Worm (Caenorhabditis elegans) whole organism, L4 larva: ENCODE results near the gene Y37A1B.4.

Source experiments
- F49E8.2 ChIP-seq: sonication (generic microtip); optimal IDR thresholded peaks from 2 replicates; lab custom pipeline; 2016; ENCODE audit warnings: missing compliant biosample characterization, mild to moderate bottlenecking, missing genetic modification characterization, borderline replicate concordance
- T20F7.1 ChIP-seq: fragments of 200-800 bp; sonication (Bioruptor generic); optimal IDR thresholded peaks from 2 replicates; lab custom pipeline; 2018; ENCODE audit warnings: mild to moderate bottlenecking, missing genetic modification characterization, missing compliant biosample characterization
- T26A8.4 ChIP-seq: fragments of 200-800 bp; sonication (Bioruptor generic); IDR thresholded peaks from 2 replicates; pipeline ENCODE4 v1.3.6; 2022; ENCODE audit warnings: missing genetic modification characterization, missing compliant biosample characterization
- ZK337.2 ChIP-seq: fragments of 200-800 bp; sonication (Bioruptor generic); IDR thresholded peaks from 2 replicates; pipeline ENCODE4 v1.3.6; 2022; ENCODE audit warnings: missing genetic modification reagents, missing genetic modification characterization, missing compliant biosample characterization
- aha-1 ChIP-seq: fragments of 150-350 bp; peaks from one replicate; lab custom pipeline; 2014; ENCODE audit warnings: missing biosample characterization, missing genetic modification characterization
- ama-1 ChIP-seq: fragments of 150-350 bp; optimal IDR thresholded peaks from 2 replicates; lab custom pipeline; 2014; ENCODE audit warnings: inconsistent platforms, mixed read lengths
- ceh-20 ChIP-seq: fragments of 200-800 bp; sonication (Bioruptor generic); IDR thresholded peaks from 2 replicates; pipeline ENCODE4 v1.3.6; 2022; ENCODE audit warnings: missing genetic modification reagents, missing genetic modification characterization, missing compliant biosample characterization
- ceh-28 ChIP-seq: fragments of 150-350 bp; optimal IDR thresholded peaks from 2 replicates; lab custom pipeline; 2014; ENCODE audit warnings: missing biosample characterization, missing genetic modification reagents, missing genetic modification characterization
- ceh-44 ChIP-seq: fragments of 200-800 bp; sonication (Bioruptor generic); IDR thresholded peaks from 2 replicates; pipeline ENCODE4 v1.3.6; 2022; ENCODE audit warnings: missing genetic modification reagents, missing genetic modification characterization, missing compliant biosample characterization
- ceh-62 ChIP-seq: sonication (generic microtip); optimal IDR thresholded peaks from 2 replicates; lab custom pipeline; 2017; ENCODE audit warnings: missing biosample characterization, missing genetic modification characterization
- ces-1 ChIP-seq: fragments of 150-350 bp; sonication (generic microtip); optimal IDR thresholded peaks from 4 replicates; lab custom pipeline; 2014; ENCODE audit warnings: missing biosample characterization, missing genetic modification reagents, missing genetic modification characterization
- cey-2 ChIP-seq: sonication (generic microtip); optimal IDR thresholded peaks from 3 replicates; lab custom pipeline; 2017; ENCODE audit warnings: missing genetic modification characterization, mild to moderate bottlenecking, missing compliant biosample characterization, antibody characterized with exemption, borderline replicate concordance; ENCODE audit not compliant: insufficient read depth
- ctbp-1 ChIP-seq: fragments of 200-800 bp; sonication (Bioruptor generic); IDR thresholded peaks from 2 replicates; pipeline ENCODE4 v1.3.6; 2022; ENCODE audit warnings: missing genetic modification reagents, missing genetic modification characterization, missing compliant biosample characterization
- daf-16 ChIP-seq, 3 experiments: sonication (generic microtip); optimal IDR thresholded peaks; 2 replicates each; lab custom pipeline; 2016 to 2017; ENCODE audit warnings: missing genetic modification characterization in 3 of 3, missing genetic modification reagents in 3 of 3, mild to moderate bottlenecking in 2 of 3, missing compliant biosample characterization in 2 of 3, missing biosample characterization in 1 of 3, moderate library complexity in 1 of 3
- dve-1 ChIP-seq: sonication (generic microtip); optimal IDR thresholded peaks from 2 replicates; lab custom pipeline; 2017; ENCODE audit warnings: antibody characterized with exemption, mild to moderate bottlenecking, missing genetic modification characterization, missing compliant biosample characterization; ENCODE audit not compliant: insufficient read depth
- egl-27 ChIP-seq: sonication (generic microtip); optimal IDR thresholded peaks from 3 replicates; lab custom pipeline; 2017; ENCODE audit warnings: missing biosample characterization, missing genetic modification reagents, missing genetic modification characterization
- fkh-10 ChIP-seq: fragments of 150-350 bp; optimal IDR thresholded peaks from 2 replicates; lab custom pipeline; 2014; ENCODE audit warnings: missing biosample characterization, missing genetic modification reagents, missing genetic modification characterization
- fos-1 ChIP-seq: fragments of 150-350 bp; optimal IDR thresholded peaks from 2 replicates; lab custom pipeline; 2014; ENCODE audit warnings: missing biosample characterization, missing genetic modification characterization
- hif-1 ChIP-seq, 2 experiments: sonication (generic microtip); optimal IDR thresholded peaks; 2 replicates each; lab custom pipeline; 2016 to 2017; ENCODE audit warnings: missing compliant biosample characterization in 2 of 2, missing genetic modification characterization in 2 of 2, missing genetic modification reagents in 2 of 2, missing genotype in 2 of 2, mild to moderate bottlenecking in 1 of 2
- hmg-1.1 ChIP-seq: fragments of 200-800 bp; sonication (Bioruptor generic); IDR thresholded peaks from 2 replicates; pipeline ENCODE4 v1.3.6; 2022; ENCODE audit warnings: missing genetic modification reagents, missing genetic modification characterization, missing compliant biosample characterization
- lim-7 ChIP-seq: fragments of 200-800 bp; sonication (Bioruptor generic); IDR thresholded peaks from 2 replicates; pipeline ENCODE4 v1.3.6; 2022; ENCODE audit warnings: missing genetic modification characterization, missing compliant biosample characterization
- lin-1 ChIP-seq: fragments of 200-800 bp; sonication (Bioruptor generic); IDR thresholded peaks from 2 replicates; pipeline ENCODE4 v1.3.6; 2022; ENCODE audit warnings: missing genetic modification reagents, missing genetic modification characterization, missing compliant biosample characterization
- lin-13 ChIP-seq: fragments of 150-350 bp; optimal IDR thresholded peaks from 2 replicates; lab custom pipeline; 2014; ENCODE audit warnings: missing biosample characterization, missing genetic modification reagents, missing genetic modification characterization
- lin-15B ChIP-seq: fragments of 150-350 bp; sonication (generic microtip); optimal IDR thresholded peaks from 3 replicates; lab custom pipeline; 2014; ENCODE audit warnings: missing biosample characterization, missing genetic modification characterization
- lsy-2 ChIP-seq, 2 experiments: fragments of 150-350 bp in 1 of 2; sonication (generic microtip) in 1 of 2; optimal IDR thresholded peaks; 2 replicates each; lab custom pipeline; 2014 to 2017; ENCODE audit warnings: missing biosample characterization in 2 of 2, missing genetic modification characterization in 2 of 2
- madf-5 ChIP-seq, 2 experiments: fragments of 200-800 bp; sonication (Bioruptor generic); IDR thresholded peaks; 2 replicates each; pipeline ENCODE4 v1.3.6; 2022; ENCODE audit warnings: missing compliant biosample characterization in 2 of 2, missing genetic modification characterization in 2 of 2
- madf-9 ChIP-seq: fragments of 200-800 bp; sonication (Bioruptor generic); conservative IDR thresholded peaks from 2 replicates; pipeline ENCODE4 v1.3.6; 2022; ENCODE audit warnings: missing genetic modification reagents, missing genetic modification characterization, missing compliant biosample characterization
- mdt-29 ChIP-seq: fragments of 200-800 bp; sonication (Bioruptor generic); IDR thresholded peaks from 2 replicates; pipeline ENCODE4 v1.3.6; 2022; ENCODE audit warnings: missing genetic modification reagents, missing genetic modification characterization, missing compliant biosample characterization
- nhr-10 ChIP-seq: fragments of 150-350 bp; optimal IDR thresholded peaks from 2 replicates; lab custom pipeline; 2014; ENCODE audit warnings: missing biosample characterization, missing genetic modification characterization
- nhr-111 ChIP-seq: fragments of 200-800 bp; sonication (Bioruptor generic); optimal IDR thresholded peaks from 2 replicates; lab custom pipeline; 2018; ENCODE audit warnings: mild to moderate bottlenecking, missing genetic modification characterization, missing compliant biosample characterization
- nhr-25 ChIP-seq: sonication (generic microtip); optimal IDR thresholded peaks from 2 replicates; lab custom pipeline; 2017; ENCODE audit warnings: missing genetic modification characterization, mild to moderate bottlenecking, missing compliant biosample characterization, antibody characterized with exemption, moderate library complexity, borderline replicate concordance; ENCODE audit not compliant: insufficient read depth
- saeg-2 ChIP-seq: fragments of 200-800 bp; sonication (Bioruptor generic); IDR thresholded peaks from 2 replicates; pipeline ENCODE4 v1.3.6; 2022; ENCODE audit warnings: missing genetic modification reagents, missing genetic modification characterization, missing compliant biosample characterization
- set-16 ChIP-seq: fragments of 200-800 bp; sonication (Bioruptor generic); IDR thresholded peaks from 2 replicates; pipeline ENCODE4 v1.3.6; 2022; ENCODE audit warnings: missing genetic modification reagents, missing genetic modification characterization, missing compliant biosample characterization
- skn-1 ChIP-seq: fragments of 150-350 bp; optimal IDR thresholded peaks from 2 replicates; lab custom pipeline; 2014; ENCODE audit warnings: missing biosample characterization, missing genetic modification characterization
- snpc-1.2 ChIP-seq: fragments of 200-800 bp; sonication (Bioruptor generic); IDR thresholded peaks from 2 replicates; pipeline ENCODE4 v1.3.6; 2022; ENCODE audit warnings: missing genetic modification reagents, missing genetic modification characterization, missing compliant biosample characterization
- spr-3 ChIP-seq: fragments of 200-800 bp; sonication (Bioruptor generic); optimal IDR thresholded peaks from 2 replicates; lab custom pipeline; 2018; ENCODE audit warnings: mild to moderate bottlenecking, missing genetic modification characterization, missing compliant biosample characterization
- tag-97 ChIP-seq: fragments of 200-800 bp; sonication (Bioruptor generic); IDR thresholded peaks from 2 replicates; pipeline ENCODE4 v1.3.6; 2022; ENCODE audit warnings: missing genetic modification characterization, missing compliant biosample characterization
- unc-39 ChIP-seq: sonication (generic microtip); optimal IDR thresholded peaks from 2 replicates; lab custom pipeline; 2017; ENCODE audit warnings: missing biosample characterization, missing genetic modification characterization
- unc-62 ChIP-seq, 3 experiments: fragments of 150-350 bp in 1 of 3; sonication (generic microtip); optimal IDR thresholded peaks in 2 of 3; peaks in 1 of 3; 1 replicate in 1 of 3; 2 replicates in 2 of 3; lab custom pipeline; 2014 to 2017; ENCODE audit warnings: missing biosample characterization in 3 of 3, missing genetic modification characterization in 3 of 3, missing genetic modification reagents in 3 of 3, missing genotype in 1 of 3
- ztf-7 ChIP-seq: fragments of 150-350 bp; optimal IDR thresholded peaks from 2 replicates; lab custom pipeline; 2014; ENCODE audit warnings: missing biosample characterization, missing genetic modification characterization

Gene Y37A1B.4

ce11 chrIV:14033752-14034570 is 26.6 kb downstream of the Y37A1B.4 start (continued):
- TF ChIP-seq nhr-25 (tag; lab: Kevin White, UChicago), result peak; percentile 94
- TF ChIP-seq ceh-20 (GFP tag; lab: Robert Waterston, UW), result 0 out of 2 replicates have a peak, but pooled peaks have one; percentile 13
- peak; percentile 76 for TF ChIP-seq cey-2 (tag; lab: Kevin White, UChicago)
- TF ChIP-seq fkh-10 (GFP tag; lab: Kevin White, UChicago), result no peak
- no peak for TF ChIP-seq snpc-1.2 (GFP tag; lab: Robert Waterston, UW)
- TF ChIP-seq mdt-29 (GFP tag; lab: Robert Waterston, UW), result peak; percentile 72; the same call in 1 of the 2 replicates
- peak; percentile 33; the same call in 1 of the 2 replicates for TF ChIP-seq ZK337.2 (GFP tag; lab: Robert Waterston, UW)
- peak; percentile 94 for TF ChIP-seq T26A8.4 (GFP tag; lab: Robert Waterston, UW)
- peak; percentile 70 for TF ChIP-seq ztf-7
- TF ChIP-seq lin-15B (tag; lab: Kevin White, UChicago), result no peak
- TF ChIP-seq nhr-111 (GFP tag; lab: Kevin White, UChicago), result peak; percentile 87
- TF ChIP-seq, all 104 proteins: peak for 68

- 0 out of 2 replicates have a peak, but pooled peaks have one; percentile 6 for TF ChIP-seq lin-1 (GFP tag; lab: Robert Waterston, UW)
- TF ChIP-seq daf-16 (GFP tag; optimal IDR thresholded peaks at IDR 0.05; lab: Kevin White, UChicago), result peak in 1 of 2 experiments; percentile 29
- TF ChIP-seq daf-16 (tag; optimal IDR thresholded peaks at IDR 0.05; lab: Kevin White, UChicago), result no peak
- TF ChIP-seq set-16 (GFP tag; lab: Robert Waterston, UW), result peak; percentile 100; the same call in 1 of the 2 replicates
- no peak for TF ChIP-seq ama-1 (lab: Kevin White, UChicago)
- no peak for TF ChIP-seq F49E8.2
- peak; percentile 84 for TF ChIP-seq hmg-1.1
- TF ChIP-seq unc-62 (GFP tag; optimal IDR thresholded peaks at IDR 0.05 in 1 of 2; lab: Kevin White, UChicago), result peak in 1 of 2 experiments; percentile 100
- no peak for TF ChIP-seq unc-62 (tag; optimal IDR thresholded peaks at IDR 0.05; lab: Kevin White, UChicago)
These were observed 27.1 kb downstream of the Y37A1B.4 start for ce11 chrIV:14033502-14033751.

- TF ChIP-seq saeg-2 (GFP tag; lab: Robert Waterston, UW) (peak; percentile 81), unc-39 (tag; lab: Kevin White, UChicago) (peak; percentile 54), ceh-44 (GFP tag; lab: Robert Waterston, UW) (no peak), dve-1 (tag; lab: Kevin White, UChicago) (peak; percentile 73), egl-27 (tag; lab: Kevin White, UChicago) (no peak), lin-15B (tag; lab: Kevin White, UChicago) (no peak), ceh-62 (tag; lab: Kevin White, UChicago) (no peak), T20F7.1 (GFP tag; lab: Kevin White, UChicago) (peak; percentile 69), madf-5 (GFP tag; IDR thresholded peaks at IDR 0.05; lab: Robert Waterston, UW) (0 out of 4 replicates have a peak, but pooled peaks of 1 of the 2 experiments have one; percentile 51), ceh-28 (tag; lab: Kevin White, UChicago) (peak; percentile 27), ces-1 (GFP tag; lab: Kevin White, UChicago) (no peak), fos-1 (tag; lab: Kevin White, UChicago) (no peak), skn-1 (no peak), mdt-29 (GFP tag; lab: Robert Waterston, UW) (peak; percentile 98), madf-9 (GFP tag; lab: Robert Waterston, UW) (peak; percentile 70), nhr-111 (GFP tag; lab: Kevin White, UChicago) (no peak), nhr-10 (tag; lab: Kevin White, UChicago) (no peak), lim-7 (GFP tag; lab: Robert Waterston, UW) (no peak), lsy-2 (tag; optimal IDR thresholded peaks at IDR 0.05; lab: Kevin White, UChicago) (peak; percentile 28 to 75), lin-13 (GFP tag; lab: Kevin White, UChicago) (peak; percentile 42), spr-3 (GFP tag; lab: Kevin White, UChicago) (no peak), tag-97 (GFP tag; lab: Robert Waterston, UW) (no peak), T26A8.4 (GFP tag; lab: Robert Waterston, UW) (peak; percentile 82), ctbp-1 (peak; percentile 90), set-16 (GFP tag; lab: Robert Waterston, UW) (no peak; the same call in 1 of the 2 replicates), fkh-10 (GFP tag; lab: Kevin White, UChicago) (no peak), ztf-7 (no peak), aha-1 (tag; lab: Kevin White, UChicago) (peak; percentile 99), hif-1 (tag; optimal IDR thresholded peaks at IDR 0.05; lab: Kevin White, UChicago) (peak; percentile 25 to 58), ceh-20 (GFP tag; lab: Robert Waterston, UW) (peak; percentile 84)
These were observed 27.7 kb downstream of the Y37A1B.4 start for ce11 chrIV:14032620-14033501.
